Worm (Caenorhabditis elegans) whole organism, L2 larva: ENCODE data around the gene act-5.

Experiments used
- C34F6.9 ChIP-seq: fragments of 150-350 bp; optimal IDR thresholded peaks from 2 replicates; lab custom pipeline; 2014; ENCODE audit warnings: missing biosample characterization, missing genetic modification characterization
- F13H6.1 ChIP-seq: sonication (generic microtip); optimal IDR thresholded peaks from 2 replicates; lab custom pipeline; 2016; ENCODE audit warnings: missing genetic modification characterization, missing compliant biosample characterization
- alr-1 ChIP-seq: fragments of 150-350 bp; optimal IDR thresholded peaks from 2 replicates; lab custom pipeline; 2014; ENCODE audit warnings: missing biosample characterization, missing genetic modification characterization
- ceh-16 ChIP-seq: fragments of 150-350 bp; optimal IDR thresholded peaks from 2 replicates; lab custom pipeline; 2014; ENCODE audit warnings: missing biosample characterization, missing genetic modification characterization
- ceh-82 ChIP-seq: fragments of 150-350 bp; optimal IDR thresholded peaks from 2 replicates; lab custom pipeline; 2014; ENCODE audit warnings: missing biosample characterization, missing genetic modification characterization
- crh-2 ChIP-seq: sonication (generic microtip); optimal IDR thresholded peaks from 2 replicates; lab custom pipeline; 2017; ENCODE audit warnings: missing biosample characterization, missing genetic modification characterization
- dmd-4 ChIP-seq: sonication (generic microtip); optimal IDR thresholded peaks from 2 replicates; lab custom pipeline; 2017; ENCODE audit warnings: missing biosample characterization, missing genetic modification characterization
- egl-27 ChIP-seq: sonication (generic microtip); optimal IDR thresholded peaks from 3 replicates; lab custom pipeline; 2017; ENCODE audit warnings: missing biosample characterization, missing genetic modification reagents, missing genetic modification characterization
- elt-1 ChIP-seq: fragments of 150-350 bp; optimal IDR thresholded peaks from 2 replicates; lab custom pipeline; 2014; ENCODE audit warnings: missing biosample characterization, missing genetic modification characterization
- elt-3 ChIP-seq: sonication (generic microtip); optimal IDR thresholded peaks from 2 replicates; lab custom pipeline; 2017; ENCODE audit warnings: missing biosample characterization, missing genetic modification characterization
- fos-1 ChIP-seq: fragments of 150-350 bp; optimal IDR thresholded peaks from 2 replicates; lab custom pipeline; 2014; ENCODE audit warnings: missing biosample characterization, missing genetic modification characterization
- lin-11 ChIP-seq: fragments of 150-350 bp; sonication (generic microtip); optimal IDR thresholded peaks from 2 replicates; lab custom pipeline; 2014; ENCODE audit warnings: missing biosample characterization, missing genetic modification characterization, inconsistent platforms, mixed read lengths
- lin-13 ChIP-seq: fragments of 150-350 bp; optimal IDR thresholded peaks from 2 replicates; lab custom pipeline; 2014; ENCODE audit warnings: missing biosample characterization, missing genetic modification reagents, missing genetic modification characterization
- lsy-2 ChIP-seq, 2 experiments: fragments of 150-350 bp in 1 of 2; sonication (generic microtip) in 1 of 2; optimal IDR thresholded peaks; 2 replicates each; lab custom pipeline; 2014 to 2017; ENCODE audit warnings: missing biosample characterization in 2 of 2, missing genetic modification characterization in 2 of 2
- mab-5 ChIP-seq: fragments of 150-350 bp; optimal IDR thresholded peaks from 2 replicates; lab custom pipeline; 2014; ENCODE audit warnings: missing biosample characterization, missing genetic modification characterization
- mbf-1 ChIP-seq: sonication (generic microtip); optimal IDR thresholded peaks from 2 replicates; lab custom pipeline; 2017; ENCODE audit warnings: missing biosample characterization, missing genetic modification characterization
- mdl-1 ChIP-seq, 2 experiments: fragments of 150-350 bp in 1 of 2; sonication (generic microtip) in 1 of 2; optimal IDR thresholded peaks; 2 replicates each; lab custom pipeline; 2017; ENCODE audit warnings: missing biosample characterization in 2 of 2, missing genetic modification characterization in 2 of 2
- nhr-11 ChIP-seq: fragments of 150-350 bp; optimal IDR thresholded peaks from 2 replicates; lab custom pipeline; 2014; ENCODE audit warnings: missing biosample characterization, missing genetic modification characterization
- nhr-129 ChIP-seq: fragments of 150-350 bp; optimal IDR thresholded peaks from 2 replicates; lab custom pipeline; 2014; ENCODE audit warnings: missing biosample characterization, missing genetic modification characterization
- nhr-21 ChIP-seq: fragments of 150-350 bp; optimal IDR thresholded peaks from 2 replicates; lab custom pipeline; 2014; ENCODE audit warnings: missing biosample characterization, missing genetic modification characterization
- nhr-23 ChIP-seq: fragments of 150-350 bp; optimal IDR thresholded peaks from 2 replicates; lab custom pipeline; 2014; ENCODE audit warnings: missing biosample characterization, missing genetic modification reagents, missing genetic modification characterization
- nhr-237 ChIP-seq: fragments of 150-350 bp; optimal IDR thresholded peaks from 2 replicates; lab custom pipeline; 2014; ENCODE audit warnings: missing biosample characterization, missing genetic modification characterization
- nhr-25 ChIP-seq: fragments of 150-350 bp; sonication (generic microtip); optimal IDR thresholded peaks from 3 replicates; lab custom pipeline; 2014; ENCODE audit warnings: missing biosample characterization, missing genetic modification characterization
- nhr-6 ChIP-seq: fragments of 150-350 bp; optimal IDR thresholded peaks from 2 replicates; lab custom pipeline; 2014; ENCODE audit warnings: missing biosample characterization, missing genetic modification characterization
- nhr-77 ChIP-seq: fragments of 150-350 bp; optimal IDR thresholded peaks from 2 replicates; lab custom pipeline; 2014; ENCODE audit warnings: missing biosample characterization, missing genetic modification characterization
- peb-1 ChIP-seq: fragments of 150-350 bp; optimal IDR thresholded peaks from 2 replicates; lab custom pipeline; 2014; ENCODE audit warnings: missing biosample characterization, missing genetic modification characterization
- sem-4 ChIP-seq: fragments of 150-350 bp; optimal IDR thresholded peaks from 2 replicates; lab custom pipeline; 2014; ENCODE audit warnings: missing biosample characterization, missing genetic modification reagents, missing genetic modification characterization
- skn-1 ChIP-seq: sonication (generic microtip); optimal IDR thresholded peaks from 2 replicates; lab custom pipeline; 2017; ENCODE audit warnings: missing biosample characterization, missing genetic modification characterization
- sma-3 ChIP-seq: sonication (generic microtip); optimal IDR thresholded peaks from 2 replicates; lab custom pipeline; 2016; ENCODE audit warnings: missing genetic modification reagents, missing genetic modification characterization, missing compliant biosample characterization
- sma-9 ChIP-seq, 2 experiments: fragments of 150-350 bp in 1 of 2; sonication (generic microtip) in 1 of 2; optimal IDR thresholded peaks; 2 replicates each; lab custom pipeline; 2014 to 2016; ENCODE audit warnings: missing genetic modification characterization in 2 of 2, mild to moderate bottlenecking in 1 of 2, missing biosample characterization in 1 of 2, missing compliant biosample characterization in 1 of 2, missing genetic modification reagents in 1 of 2, moderate library complexity in 1 of 2
- snpc-4 ChIP-seq: fragments of 150-350 bp; optimal IDR thresholded peaks from 2 replicates; lab custom pipeline; 2014; ENCODE audit warnings: missing biosample characterization, missing genetic modification characterization
- unc-39 ChIP-seq: fragments of 150-350 bp; optimal IDR thresholded peaks from 2 replicates; lab custom pipeline; 2014; ENCODE audit warnings: missing biosample characterization, missing genetic modification characterization
- unc-55 ChIP-seq: fragments of 150-350 bp; sonication (generic microtip); optimal IDR thresholded peaks from 3 replicates; lab custom pipeline; 2014; ENCODE audit warnings: missing biosample characterization, missing genetic modification reagents, missing genetic modification characterization
- unc-62 ChIP-seq: fragments of 150-350 bp; optimal IDR thresholded peaks from 2 replicates; lab custom pipeline; 2014; ENCODE audit warnings: missing biosample characterization, missing genetic modification reagents, missing genetic modification characterization
- zag-1 ChIP-seq: fragments of 150-350 bp; optimal IDR thresholded peaks from 2 replicates; lab custom pipeline; 2014; ENCODE audit warnings: missing biosample characterization, missing genetic modification characterization
- ztf-1 ChIP-seq: fragments of 200-800 bp; sonication (Bioruptor generic); conservative IDR thresholded peaks from 2 replicates; pipeline ENCODE4 v1.3.6; 2022; ENCODE audit warnings: missing genetic modification characterization, missing compliant biosample characterization
- ztf-11 ChIP-seq: sonication (generic microtip); optimal IDR thresholded peaks from 2 replicates; lab custom pipeline; 2017; ENCODE audit warnings: missing biosample characterization, missing genetic modification characterization

Gene act-5

ce11 chrIII:13640003-13640499, 34.2 kb upstream of the act-5 start:
- TF ChIP-seq zag-1 (tag; lab: Kevin White, UChicago): no peak
- TF ChIP-seq F13H6.1: no peak
- no peak for TF ChIP-seq nhr-11 (tag; lab: Kevin White, UChicago)
- TF ChIP-seq nhr-25 (tag; lab: Kevin White, UChicago): no peak
- TF ChIP-seq lsy-2 (tag; optimal IDR thresholded peaks at IDR 0.05; lab: Kevin White, UChicago): no peak
- no peak for TF ChIP-seq elt-3 (tag; lab: Kevin White, UChicago)
- no peak for TF ChIP-seq alr-1
- TF ChIP-seq peb-1 (tag; lab: Kevin White, UChicago): no peak
- TF ChIP-seq sma-9 (GFP tag; optimal IDR thresholded peaks at IDR 0.05; lab: Kevin White, UChicago): no peak
- no peak for TF ChIP-seq sma-9 (tag; optimal IDR thresholded peaks at IDR 0.05; lab: Kevin White, UChicago)
- TF ChIP-seq unc-55 (GFP tag; lab: Kevin White, UChicago): no peak
- TF ChIP-seq nhr-77 (tag; lab: Kevin White, UChicago): no peak
- TF ChIP-seq mbf-1 (tag; lab: Kevin White, UChicago): no peak
- no peak for TF ChIP-seq sem-4 (tag; lab: Kevin White, UChicago)
- TF ChIP-seq nhr-6 (tag; lab: Kevin White, UChicago): no peak

- TF ChIP-seq nhr-25 (tag; lab: Kevin White, UChicago) (no peak), C34F6.9 (tag; lab: Kevin White, UChicago) (peak; percentile 51), nhr-237 (no peak), unc-55 (GFP tag; lab: Kevin White, UChicago) (peak; percentile 5), lsy-2 (tag; optimal IDR thresholded peaks at IDR 0.05; lab: Kevin White, UChicago) (peak in 1 of 2 experiments; percentile 46), mdl-1 (tag; optimal IDR thresholded peaks at IDR 0.05; lab: Kevin White, UChicago) (peak in 1 of 2 experiments; percentile 35), F13H6.1 (peak; percentile 31), lin-13 (GFP tag; lab: Kevin White, UChicago) (no peak)
Measured at ce11 chrIII:13637681-13638080, 31.8 kb upstream of the act-5 start.

ce11 chrIII:13635730-13636360, 30.0 kb upstream of the act-5 start:
- peak; percentile 59 for TF ChIP-seq snpc-4
- peak; percentile 19 for TF ChIP-seq zag-1 (tag; lab: Kevin White, UChicago)
- TF ChIP-seq nhr-129 (tag; lab: Kevin White, UChicago): peak; percentile 10
- peak; percentile 48 for TF ChIP-seq C34F6.9 (tag; lab: Kevin White, UChicago)
- TF ChIP-seq F13H6.1: peak; percentile 6
- TF ChIP-seq lsy-2 (tag; optimal IDR thresholded peaks at IDR 0.05; lab: Kevin White, UChicago): peak in 1 of 2 experiments; percentile 30
- TF ChIP-seq sma-9 (GFP tag; optimal IDR thresholded peaks at IDR 0.05; lab: Kevin White, UChicago): peak; percentile 4
- no peak for TF ChIP-seq sma-9 (tag; optimal IDR thresholded peaks at IDR 0.05; lab: Kevin White, UChicago)
- no peak for TF ChIP-seq nhr-77 (tag; lab: Kevin White, UChicago)
- no peak for TF ChIP-seq skn-1 (tag; lab: Kevin White, UChicago)
- TF ChIP-seq crh-2 (tag; lab: Kevin White, UChicago): no peak

ce11 chrIII:13635235-13635634, 29.4 kb upstream of the act-5 start:
- TF ChIP-seq sma-9 (GFP tag; optimal IDR thresholded peaks at IDR 0.05; lab: Kevin White, UChicago) (peak; percentile 4), sma-9 (tag; optimal IDR thresholded peaks at IDR 0.05; lab: Kevin White, UChicago) (no peak), mab-5 (tag; lab: Kevin White, UChicago) (peak; percentile 35), unc-39 (no peak), nhr-129 (tag; lab: Kevin White, UChicago) (peak; percentile 21), skn-1 (tag; lab: Kevin White, UChicago) (no peak), crh-2 (tag; lab: Kevin White, UChicago) (peak; percentile 17), lsy-2 (tag; optimal IDR thresholded peaks at IDR 0.05; lab: Kevin White, UChicago) (peak in 1 of 2 experiments; percentile 17), ceh-82 (tag; lab: Kevin White, UChicago) (no peak), mbf-1 (tag; lab: Kevin White, UChicago) (no peak)

- no peak for TF ChIP-seq C34F6.9 (tag; lab: Kevin White, UChicago)
- TF ChIP-seq unc-55 (GFP tag; lab: Kevin White, UChicago): peak; percentile 12
- TF ChIP-seq lin-11 (tag; lab: Kevin White, UChicago): no peak
- TF ChIP-seq fos-1: no peak
- TF ChIP-seq unc-62 (GFP tag; lab: Kevin White, UChicago): no peak
- TF ChIP-seq, all 48 proteins: peak for 1
Measured at ce11 chrIII:13633826-13634225, 28.0 kb upstream of the act-5 start.

- TF ChIP-seq dmd-4 (tag; lab: Kevin White, UChicago): no peak
- TF ChIP-seq fos-1: no peak
- TF ChIP-seq sma-3 (GFP tag; lab: Kevin White, UChicago): no peak
- TF ChIP-seq sma-9 (GFP tag; optimal IDR thresholded peaks at IDR 0.05; lab: Kevin White, UChicago): no peak
- TF ChIP-seq sma-9 (tag; optimal IDR thresholded peaks at IDR 0.05; lab: Kevin White, UChicago): no peak
- TF ChIP-seq mbf-1 (tag; lab: Kevin White, UChicago): no peak
- TF ChIP-seq ztf-11 (tag; lab: Kevin White, UChicago): no peak
- TF ChIP-seq ceh-82 (tag; lab: Kevin White, UChicago): no peak
- TF ChIP-seq unc-39: no peak
- no peak for TF ChIP-seq nhr-11 (tag; lab: Kevin White, UChicago)
- TF ChIP-seq mdl-1 (tag; optimal IDR thresholded peaks at IDR 0.05; lab: Kevin White, UChicago): no peak
- no peak for TF ChIP-seq nhr-23 (tag; lab: Kevin White, UChicago)
- TF ChIP-seq lsy-2 (tag; optimal IDR thresholded peaks at IDR 0.05; lab: Kevin White, UChicago): no peak
- TF ChIP-seq ceh-16 (tag; lab: Kevin White, UChicago): no peak
- TF ChIP-seq egl-27 (tag; lab: Kevin White, UChicago): no peak
- no peak for TF ChIP-seq elt-1 (tag; lab: Kevin White, UChicago)
- TF ChIP-seq nhr-21 (tag; lab: Kevin White, UChicago): no peak
- TF ChIP-seq ztf-1 (GFP tag; lab: Robert Waterston, UW): no peak
Measured at ce11 chrIII:13630708-13631107, 24.8 kb upstream of the act-5 start, which contains the start of gene arrd-17. Gene arrd-17 (minus strand): TSS chrIII:13630808.
